Fruit fly (Drosophila melanogaster) whole organism, embryonic: ENCODE measurements around the gene Dora.
A peak's percentile ranks its signal among the peaks of the same experiment; 100 is the strongest.

Source experiments
- CG1024 ChIP-seq: fragments of 200-800 bp; sonication (Bioruptor generic); IDR thresholded peaks from 2 replicates; pipeline ENCODE4 v1.3.6; 2022; ENCODE audit warnings: missing biosample characterization, missing genetic modification characterization
- CG11456 ChIP-seq: fragments of 200-800 bp; sonication (Bioruptor generic); IDR thresholded peaks from 3 replicates; pipeline ENCODE4 v1.3.6; 2022; ENCODE audit warnings: missing biosample characterization, missing genetic modification characterization
- CG12659 ChIP-seq: fragments of 200-800 bp; sonication (Bioruptor generic); optimal IDR thresholded peaks from 3 replicates; lab custom pipeline; 2017; ENCODE audit warnings: mild to moderate bottlenecking, missing biosample characterization, missing genetic modification reagents, missing genetic modification characterization
- CG12769 ChIP-seq: fragments of 200-800 bp; sonication (Bioruptor generic); optimal IDR thresholded peaks from 2 replicates; lab custom pipeline; 2019; ENCODE audit warnings: missing biosample characterization, mild to moderate bottlenecking, missing genetic modification characterization, moderate library complexity
- CG13287 ChIP-seq: fragments of 200-800 bp; sonication (Bioruptor generic); IDR thresholded peaks from 2 replicates; pipeline ENCODE4 v1.3.6; 2022; ENCODE audit warnings: missing biosample characterization, missing genetic modification characterization; ENCODE audit not compliant: partially characterized antibody
- CG13624 ChIP-seq: fragments of 200-800 bp; sonication (Bioruptor generic); optimal IDR thresholded peaks from 2 replicates; lab custom pipeline; 2016; ENCODE audit warnings: missing biosample characterization, missing genetic modification characterization
- CG15696 ChIP-seq: fragments of 200-800 bp; sonication (Bioruptor generic); optimal IDR thresholded peaks from 2 replicates; lab custom pipeline; 2019; ENCODE audit warnings: missing biosample characterization, mild to moderate bottlenecking, missing genetic modification characterization, moderate library complexity
- CG17912 ChIP-seq: fragments of 200-800 bp; sonication (Bioruptor generic); optimal IDR thresholded peaks from 2 replicates; lab custom pipeline; 2018; ENCODE audit warnings: missing biosample characterization, mild to moderate bottlenecking, missing genetic modification characterization
- CG2875 ChIP-seq: fragments of 200-800 bp; sonication (Bioruptor generic); optimal IDR thresholded peaks from 2 replicates; lab custom pipeline; 2017; ENCODE audit warnings: missing biosample characterization, mild to moderate bottlenecking, missing genetic modification characterization, missing genetic modification reagents
- CG4617 ChIP-seq: fragments of 200-800 bp; sonication (Bioruptor generic); optimal IDR thresholded peaks from 3 replicates; lab custom pipeline; 2016; ENCODE audit warnings: missing biosample characterization, missing genetic modification characterization, borderline replicate concordance
- CG4820 ChIP-seq: fragments of 200-800 bp; sonication (Bioruptor generic); optimal IDR thresholded peaks from 3 replicates; lab custom pipeline; 2016; ENCODE audit warnings: missing biosample characterization, missing genetic modification characterization
- CG7745 ChIP-seq: fragments of 200-800 bp; sonication (Bioruptor generic); optimal IDR thresholded peaks from 2 replicates; lab custom pipeline; 2018; ENCODE audit warnings: missing biosample characterization, mild to moderate bottlenecking, missing genetic modification characterization, moderate library complexity
- CG7839 ChIP-seq: fragments of 200-800 bp; sonication (Bioruptor generic); optimal IDR thresholded peaks from 3 replicates; lab custom pipeline; 2018; ENCODE audit warnings: missing biosample characterization, mild to moderate bottlenecking, missing genetic modification characterization, moderate library complexity
- CG9817 ChIP-seq: fragments of 200-800 bp; sonication (Bioruptor generic); optimal IDR thresholded peaks from 2 replicates; lab custom pipeline; 2018; ENCODE audit warnings: missing biosample characterization, mild to moderate bottlenecking, missing genetic modification characterization, moderate library complexity
- E2f1 ChIP-seq: fragments of 200-800 bp; sonication (Bioruptor generic); IDR thresholded peaks from 2 replicates; pipeline ENCODE4 v1.3.6; 2022; ENCODE audit warnings: missing biosample characterization, missing genetic modification characterization
- Elba2 ChIP-seq: fragments of 200-800 bp; sonication (Bioruptor generic); optimal IDR thresholded peaks from 3 replicates; lab custom pipeline; 2016; ENCODE audit warnings: missing biosample characterization, missing genetic modification characterization
- Ets65A ChIP-seq: fragments of 200-800 bp; sonication (Bioruptor generic); peaks from one replicate; lab custom pipeline; 2016; ENCODE audit warnings: missing biosample characterization, missing genetic modification characterization
- Fer1 ChIP-seq: fragments of 200-800 bp; sonication (Bioruptor generic); optimal IDR thresholded peaks from 2 replicates; lab custom pipeline; 2017; ENCODE audit warnings: missing biosample characterization, mild to moderate bottlenecking, missing genetic modification characterization
- H15 ChIP-seq: fragments of 200-800 bp; sonication (Bioruptor generic); IDR thresholded peaks from 3 replicates; pipeline ENCODE4 v1.3.6; 2022; ENCODE audit warnings: missing biosample characterization, missing genetic modification characterization
- H2.0 ChIP-seq: fragments of 200-800 bp; sonication (Bioruptor generic); IDR thresholded peaks from 2 replicates; pipeline ENCODE4 v1.3.6; 2022; ENCODE audit warnings: missing biosample characterization, missing genetic modification characterization
- HLH4C ChIP-seq: fragments of 200-800 bp; sonication (Bioruptor generic); IDR thresholded peaks from 3 replicates; pipeline ENCODE4 v1.3.6; 2022; ENCODE audit warnings: missing biosample characterization, missing genetic modification characterization; ENCODE audit not compliant: partially characterized antibody
- MESR4 ChIP-seq: fragments of 200-800 bp; sonication (Bioruptor generic); optimal IDR thresholded peaks from 2 replicates; lab custom pipeline; 2018; ENCODE audit warnings: missing biosample characterization, mild to moderate bottlenecking, missing genetic modification characterization, moderate library complexity
- Meics ChIP-seq: fragments of 200-800 bp; sonication (Bioruptor generic); optimal IDR thresholded peaks from 2 replicates; lab custom pipeline; 2017; ENCODE audit warnings: missing biosample characterization, mild to moderate bottlenecking, missing genetic modification characterization
- NfI ChIP-seq: fragments of 200-800 bp; sonication (Bioruptor generic); optimal IDR thresholded peaks from 3 replicates; lab custom pipeline; 2018; ENCODE audit warnings: missing biosample characterization, mild to moderate bottlenecking, missing genetic modification characterization, moderate library complexity
- Opbp ChIP-seq: fragments of 200-800 bp; sonication (Bioruptor generic); IDR thresholded peaks from 3 replicates; pipeline ENCODE4 v1.3.6; 2022; ENCODE audit warnings: missing biosample characterization, missing genetic modification characterization; ENCODE audit not compliant: partially characterized antibody
- Sry-δ ChIP-seq: fragments of 200-800 bp; sonication (Bioruptor generic); optimal IDR thresholded peaks from 2 replicates; lab custom pipeline; 2016; ENCODE audit warnings: missing biosample characterization, missing genetic modification characterization
- ato ChIP-seq: fragments of 200-800 bp; sonication (Bioruptor generic); IDR thresholded peaks from 2 replicates; pipeline ENCODE4 v1.3.6; 2022; ENCODE audit warnings: missing biosample characterization, missing genetic modification characterization; ENCODE audit not compliant: partially characterized antibody
- crp ChIP-seq, 2 experiments: fragments of 200-800 bp; sonication (Bioruptor generic); optimal IDR thresholded peaks; 2 replicates in 1 of 2; 3 replicates in 1 of 2; lab custom pipeline; 2017; ENCODE audit warnings: missing biosample characterization in 2 of 2, missing genetic modification characterization in 2 of 2, mild to moderate bottlenecking in 1 of 2, moderate library complexity in 1 of 2
- cwo ChIP-seq: fragments of 200-800 bp; sonication (Bioruptor generic); optimal IDR thresholded peaks from 3 replicates; lab custom pipeline; 2017; ENCODE audit warnings: missing biosample characterization, missing genetic modification characterization, mild to moderate bottlenecking, moderate library complexity, missing genetic modification reagents
- eyg ChIP-seq: fragments of 200-800 bp; sonication (Bioruptor generic); optimal IDR thresholded peaks from 3 replicates; lab custom pipeline; 2016; ENCODE audit warnings: missing biosample characterization, missing genetic modification characterization
- h ChIP-seq: fragments of >200 bp; optimal IDR thresholded peaks from 2 replicates; lab custom pipeline; 2017
- hb ChIP-seq: fragments of 200-800 bp; sonication (Bioruptor generic); IDR thresholded peaks from 3 replicates; pipeline ENCODE4 v1.3.6; 2022; ENCODE audit warnings: missing biosample characterization, missing genetic modification characterization; ENCODE audit not compliant: partially characterized antibody
- hbn ChIP-seq: fragments of 200-800 bp; sonication (Bioruptor generic); IDR thresholded peaks from 2 replicates; pipeline ENCODE4 v1.3.6; 2022; ENCODE audit warnings: missing biosample characterization, missing genetic modification characterization; ENCODE audit not compliant: partially characterized antibody
- inv ChIP-seq: fragments of 200-800 bp; sonication (Bioruptor generic); IDR thresholded peaks from 2 replicates; pipeline ENCODE4 v1.3.6; 2022; ENCODE audit warnings: missing biosample characterization, missing genetic modification characterization; ENCODE audit not compliant: partially characterized antibody
- lab ChIP-seq: fragments of 200-800 bp; sonication (Bioruptor generic); optimal IDR thresholded peaks from 3 replicates; lab custom pipeline; 2017; ENCODE audit warnings: missing biosample characterization, missing genetic modification characterization, mild to moderate bottlenecking, moderate library complexity, missing genetic modification reagents
- lbe ChIP-seq: fragments of 200-800 bp; sonication (Bioruptor generic); optimal IDR thresholded peaks from 2 replicates; lab custom pipeline; 2016; ENCODE audit warnings: missing biosample characterization, mild to moderate bottlenecking, missing genetic modification characterization
- lov ChIP-seq, 2 experiments: fragments of 200-800 bp in 1 of 2; fragments of >200 bp in 1 of 2; sonication (Bioruptor generic) in 1 of 2; IDR thresholded peaks in 1 of 2; optimal IDR thresholded peaks in 1 of 2; 2 replicates in 1 of 2; 3 replicates in 1 of 2; pipeline versions ENCODE4 v1.3.6 to Lab custom; 2017 to 2022; ENCODE audit warnings: missing biosample characterization in 1 of 2, missing genetic modification characterization in 1 of 2
- pfk ChIP-seq: fragments of 200-800 bp; sonication (Bioruptor generic); optimal IDR thresholded peaks from 2 replicates; lab custom pipeline; 2018; ENCODE audit warnings: missing biosample characterization, mild to moderate bottlenecking, missing genetic modification characterization, moderate library complexity
- pita ChIP-seq: fragments of 200-800 bp; sonication (Bioruptor generic); optimal IDR thresholded peaks from 2 replicates; lab custom pipeline; 2017; ENCODE audit warnings: missing biosample characterization, mild to moderate bottlenecking, missing genetic modification characterization
- psq ChIP-seq: fragments of 200-800 bp; sonication (Bioruptor generic); optimal IDR thresholded peaks from 2 replicates; lab custom pipeline; 2017; ENCODE audit warnings: missing biosample characterization, missing genetic modification characterization
- pum ChIP-seq: fragments of 200-800 bp; sonication (Bioruptor generic); optimal IDR thresholded peaks from 2 replicates; lab custom pipeline; 2016; ENCODE audit warnings: missing biosample characterization, missing genetic modification characterization
- sens-2 ChIP-seq: fragments of 200-800 bp; sonication (Bioruptor generic); IDR thresholded peaks from 2 replicates; pipeline ENCODE4 v1.3.6; 2022; ENCODE audit warnings: missing biosample characterization, missing genetic modification characterization
- sisA ChIP-seq: fragments of 200-800 bp; sonication (Bioruptor generic); IDR thresholded peaks from 2 replicates; pipeline ENCODE4 v1.3.6; 2022; ENCODE audit warnings: missing biosample characterization, missing genetic modification characterization
- slp2 ChIP-seq: fragments of 200-800 bp; sonication (Bioruptor generic); optimal IDR thresholded peaks from 2 replicates; lab custom pipeline; 2016; ENCODE audit warnings: missing biosample characterization, missing genetic modification characterization
- sob ChIP-seq: fragments of 200-800 bp; sonication (Bioruptor generic); IDR thresholded peaks from 2 replicates; pipeline ENCODE4 v1.3.6; 2022; ENCODE audit warnings: missing biosample characterization, missing genetic modification characterization
- stwl ChIP-seq: fragments of 200-800 bp; sonication (Bioruptor generic); optimal IDR thresholded peaks from 3 replicates; lab custom pipeline; 2018; ENCODE audit warnings: missing biosample characterization, mild to moderate bottlenecking, missing genetic modification characterization, moderate library complexity
- tin ChIP-seq: fragments of 200-800 bp; sonication (Bioruptor generic); optimal IDR thresholded peaks from 3 replicates; lab custom pipeline; 2016; ENCODE audit warnings: missing biosample characterization, missing genetic modification characterization
- tna ChIP-seq: fragments of 200-800 bp; sonication (Bioruptor generic); IDR thresholded peaks from 2 replicates; pipeline ENCODE4 v1.3.6; 2022; ENCODE audit warnings: missing biosample characterization, missing genetic modification characterization; ENCODE audit not compliant: partially characterized antibody
- vfl ChIP-seq: fragments of 200-800 bp; sonication (Bioruptor generic); optimal IDR thresholded peaks from 2 replicates; lab custom pipeline; 2016; ENCODE audit warnings: missing biosample characterization, missing genetic modification characterization
- zen2 ChIP-seq: fragments of 200-800 bp; sonication (Bioruptor generic); IDR thresholded peaks from 3 replicates; pipeline ENCODE4 v1.3.6; 2022; ENCODE audit warnings: missing biosample characterization, missing genetic modification characterization; ENCODE audit not compliant: partially characterized antibody

Gene Dora

dm6 chrX:18893433-18893832 lies 29.7 kb downstream of the Dora start, which contains the start of gene Flacc:
TSS of gene Flacc (minus strand) at chrX:18893636.
- TF ChIP-seq tin (GFP tag; lab: Kevin White, UChicago) (no peak), hbn (GFP tag; lab: Robert Waterston, UW) (peak; percentile 71), psq (GFP tag; lab: Kevin White, UChicago) (no peak), E2f1 (GFP tag; lab: Robert Waterston, UW) (no peak), ato (GFP tag; lab: Robert Waterston, UW) (peak; percentile 76), CG7839 (tag; lab: Kevin White, UChicago) (no peak), CG11456 (GFP tag; lab: Robert Waterston, UW) (no peak), cwo (GFP tag; lab: Kevin White, UChicago) (no peak), CG9817 (tag; lab: Kevin White, UChicago) (no peak), Sry-δ (peak; percentile 55), inv (peak; percentile 74), stwl (tag; lab: Kevin White, UChicago) (peak; percentile 71), Opbp (GFP tag; lab: Robert Waterston, UW) (peak; percentile 82; the same call in 2 of the 3 replicates), Ets65A (GFP tag; lab: Kevin White, UChicago) (no peak), sob (GFP tag; lab: Robert Waterston, UW) (no peak), CG13624 (GFP tag; lab: Kevin White, UChicago) (no peak), CG4617 (GFP tag; lab: Kevin White, UChicago) (peak; percentile 58), CG12769 (tag; lab: Kevin White, UChicago) (no peak), Meics (GFP tag; lab: Kevin White, UChicago) (no peak), lov (optimal IDR thresholded peaks at IDR 0.05; lab: Kevin White, UChicago) (no peak), lov (GFP tag; IDR thresholded peaks at IDR 0.05; lab: Robert Waterston, UW) (no peak), h (lab: Kevin White, UChicago) (no peak), pum (GFP tag; lab: Kevin White, UChicago) (no peak), H15 (GFP tag; lab: Robert Waterston, UW) (no peak), CG12659 (GFP tag; lab: Kevin White, UChicago) (peak; percentile 17), eyg (no peak), CG15696 (tag; lab: Kevin White, UChicago) (no peak), crp (GFP tag; optimal IDR thresholded peaks at IDR 0.05; lab: Kevin White, UChicago) (no peak), tna (GFP tag; lab: Robert Waterston, UW) (peak; percentile 79), hb (GFP tag; lab: Robert Waterston, UW) (peak; percentile 70), H2.0 (GFP tag; lab: Robert Waterston, UW) (no peak), NfI (GFP tag; lab: Kevin White, UChicago) (no peak), vfl (GFP tag; lab: Kevin White, UChicago) (no peak), CG13287 (GFP tag; lab: Robert Waterston, UW) (peak; percentile 96), MESR4 (peak; percentile 79), zen2 (peak; percentile 90), CG17912 (GFP tag; lab: Kevin White, UChicago) (no peak), CG4820 (GFP tag; lab: Kevin White, UChicago) (no peak), CG7745 (tag; lab: Kevin White, UChicago) (no peak), sisA (GFP tag; lab: Robert Waterston, UW) (no peak), lab (GFP tag; lab: Kevin White, UChicago) (no peak), Fer1 (GFP tag; lab: Kevin White, UChicago) (no peak), Elba2 (no peak), sens-2 (GFP tag; lab: Robert Waterston, UW) (no peak), HLH4C (GFP tag; lab: Robert Waterston, UW) (peak; percentile 92), CG1024 (no peak), pfk (GFP tag; lab: Kevin White, UChicago) (no peak), pita (GFP tag; lab: Kevin White, UChicago) (no peak), slp2 (GFP tag; lab: Kevin White, UChicago) (no peak), CG2875 (GFP tag; lab: Kevin White, UChicago) (no peak), lbe (GFP tag; lab: Kevin White, UChicago) (no peak)
